Fruit fly (Drosophila melanogaster) whole organism, embryonic: Measurements from ENCODE around the gene Moca-cyp.

ENCODE experiments used
- BEAF-32 ChIP-seq: fragments of 200-800 bp; sonication (Bioruptor generic); optimal IDR thresholded peaks from 3 replicates; lab custom pipeline; 2017; ENCODE audit warnings: missing biosample characterization, missing genetic modification characterization, mild to moderate bottlenecking, moderate library complexity, missing genetic modification reagents
- Blimp-1 ChIP-seq: fragments of 200-800 bp; sonication (Bioruptor generic); optimal IDR thresholded peaks from 3 replicates; lab custom pipeline; 2018; ENCODE audit warnings: missing biosample characterization, missing genetic modification characterization, mild to moderate bottlenecking, moderate library complexity, missing genetic modification reagents
- Bteb2 ChIP-seq: fragments of 200-800 bp; sonication (Bioruptor generic); optimal IDR thresholded peaks from 2 replicates; lab custom pipeline; 2016; ENCODE audit warnings: missing biosample characterization, missing genetic modification characterization
- CG10959 ChIP-seq: fragments of 200-800 bp; sonication (Bioruptor generic); IDR thresholded peaks from 2 replicates; pipeline ENCODE4 v1.3.6; 2022; ENCODE audit warnings: missing biosample characterization, missing genetic modification characterization
- CG10979 ChIP-seq: fragments of 200-800 bp; sonication (Bioruptor generic); optimal IDR thresholded peaks from 2 replicates; lab custom pipeline; 2018; ENCODE audit warnings: missing biosample characterization, mild to moderate bottlenecking, missing genetic modification characterization, moderate library complexity
- CG11398 ChIP-seq: fragments of 200-800 bp; sonication (Bioruptor generic); optimal IDR thresholded peaks from 2 replicates; lab custom pipeline; 2016; ENCODE audit warnings: missing biosample characterization, missing genetic modification characterization
- CG11695 ChIP-seq: fragments of 200-800 bp; sonication (Bioruptor generic); IDR thresholded peaks from 3 replicates; pipeline ENCODE4 v1.3.6; 2022; ENCODE audit warnings: missing biosample characterization, missing genetic modification characterization
- CG12104 ChIP-seq: fragments of 200-800 bp; sonication (Bioruptor generic); optimal IDR thresholded peaks from 3 replicates; lab custom pipeline; 2016; ENCODE audit warnings: missing biosample characterization, missing genetic modification characterization
- CG13624 ChIP-seq: fragments of 200-800 bp; sonication (Bioruptor generic); optimal IDR thresholded peaks from 2 replicates; lab custom pipeline; 2016; ENCODE audit warnings: missing biosample characterization, missing genetic modification characterization
- CG15269 ChIP-seq: fragments of 200-800 bp; sonication (Bioruptor generic); optimal IDR thresholded peaks from 2 replicates; lab custom pipeline; 2018; ENCODE audit warnings: missing biosample characterization, mild to moderate bottlenecking, missing genetic modification characterization, moderate library complexity
- CG15696 ChIP-seq: fragments of 200-800 bp; sonication (Bioruptor generic); optimal IDR thresholded peaks from 2 replicates; lab custom pipeline; 2019; ENCODE audit warnings: missing biosample characterization, mild to moderate bottlenecking, missing genetic modification characterization, moderate library complexity
- CG16863 ChIP-seq: fragments of 200-800 bp; sonication (Bioruptor generic); optimal IDR thresholded peaks from 3 replicates; lab custom pipeline; 2016; ENCODE audit warnings: missing biosample characterization, missing genetic modification characterization
- CG17361 ChIP-seq: fragments of 200-800 bp; sonication (Bioruptor generic); IDR thresholded peaks from 3 replicates; pipeline ENCODE4 v1.3.6; 2022; ENCODE audit warnings: missing biosample characterization, missing genetic modification characterization
- CG18764 ChIP-seq: fragments of 200-800 bp; sonication (Bioruptor generic); optimal IDR thresholded peaks from 3 replicates; lab custom pipeline; 2016; ENCODE audit warnings: missing biosample characterization, missing genetic modification characterization
- CG2116 ChIP-seq: fragments of 200-800 bp; sonication (Bioruptor generic); optimal IDR thresholded peaks from 3 replicates; lab custom pipeline; 2018; ENCODE audit warnings: missing biosample characterization, mild to moderate bottlenecking, missing genetic modification characterization
- CG2712 ChIP-seq: fragments of 200-800 bp; optimal IDR thresholded peaks from 3 replicates; lab custom pipeline; 2019; ENCODE audit warnings: missing biosample characterization, mild to moderate bottlenecking, missing genetic modification characterization, moderate library complexity
- CG33557 ChIP-seq: fragments of 200-800 bp; sonication (Bioruptor generic); optimal IDR thresholded peaks from 2 replicates; lab custom pipeline; 2019; ENCODE audit warnings: missing biosample characterization, mild to moderate bottlenecking, missing genetic modification characterization, moderate library complexity
- CG34376 ChIP-seq: fragments of 200-800 bp; sonication (Bioruptor generic); optimal IDR thresholded peaks from 2 replicates; lab custom pipeline; 2018; ENCODE audit warnings: missing biosample characterization, mild to moderate bottlenecking, missing genetic modification characterization
- CG3847 ChIP-seq: fragments of 200-800 bp; sonication (Bioruptor generic); IDR thresholded peaks from 2 replicates; pipeline ENCODE4 v1.3.6; 2022; ENCODE audit warnings: missing biosample characterization, missing genetic modification characterization
- CG42726 ChIP-seq: fragments of 200-800 bp; sonication (Bioruptor generic); IDR thresholded peaks from 2 replicates; pipeline ENCODE4 v1.3.6; 2022; ENCODE audit warnings: missing biosample characterization, missing genetic modification characterization; ENCODE audit not compliant: partially characterized antibody
- CG4360 ChIP-seq: fragments of 200-800 bp; sonication (Bioruptor generic); IDR thresholded peaks from 2 replicates; pipeline ENCODE4 v1.3.6; 2022; ENCODE audit warnings: missing biosample characterization, missing genetic modification characterization
- CG4424 ChIP-seq: fragments of 200-800 bp; sonication (Bioruptor generic); optimal IDR thresholded peaks from 3 replicates; lab custom pipeline; 2016; ENCODE audit warnings: missing biosample characterization, missing genetic modification characterization
- CG4820 ChIP-seq: fragments of 200-800 bp; sonication (Bioruptor generic); optimal IDR thresholded peaks from 3 replicates; lab custom pipeline; 2016; ENCODE audit warnings: missing biosample characterization, missing genetic modification characterization
- CG5953 ChIP-seq: fragments of 200-800 bp; sonication (Bioruptor generic); IDR thresholded peaks from 2 replicates; pipeline ENCODE4 v1.3.6; 2022; ENCODE audit warnings: missing biosample characterization, missing genetic modification characterization
- CG8388 ChIP-seq: fragments of 200-800 bp; sonication (Bioruptor generic); optimal IDR thresholded peaks from 2 replicates; lab custom pipeline; 2019; ENCODE audit warnings: missing biosample characterization, mild to moderate bottlenecking, missing genetic modification characterization, moderate library complexity
- CG8478 ChIP-seq: fragments of >200 bp; optimal IDR thresholded peaks from 2 replicates; lab custom pipeline; 2018
- D19A ChIP-seq: fragments of 200-800 bp; optimal IDR thresholded peaks from 3 replicates; lab custom pipeline; 2019; ENCODE audit warnings: missing biosample characterization, mild to moderate bottlenecking, missing genetic modification characterization, moderate library complexity
- Dek ChIP-seq: fragments of 200-800 bp; sonication (Bioruptor generic); optimal IDR thresholded peaks from 3 replicates; lab custom pipeline; 2019; ENCODE audit warnings: missing biosample characterization, mild to moderate bottlenecking, missing genetic modification characterization, moderate library complexity
- Dip3 ChIP-seq: fragments of 200-800 bp; sonication (Bioruptor generic); optimal IDR thresholded peaks from 3 replicates; lab custom pipeline; 2016; ENCODE audit warnings: missing biosample characterization, missing genetic modification characterization
- Elba2 ChIP-seq: fragments of 200-800 bp; sonication (Bioruptor generic); optimal IDR thresholded peaks from 3 replicates; lab custom pipeline; 2016; ENCODE audit warnings: missing biosample characterization, missing genetic modification characterization
- HLH3B ChIP-seq: fragments of 200-800 bp; sonication (Bioruptor generic); IDR thresholded peaks from 2 replicates; pipeline ENCODE4 v1.3.6; 2022; ENCODE audit warnings: missing biosample characterization, missing genetic modification characterization
- Max ChIP-seq: fragments of 200-800 bp; sonication (Bioruptor generic); optimal IDR thresholded peaks from 2 replicates; lab custom pipeline; 2016; ENCODE audit warnings: missing biosample characterization, mild to moderate bottlenecking, missing genetic modification characterization
- Mes4 ChIP-seq: fragments of 200-800 bp; sonication (Bioruptor generic); optimal IDR thresholded peaks from 2 replicates; lab custom pipeline; 2016; ENCODE audit warnings: missing biosample characterization, missing genetic modification characterization
- Xrp1 ChIP-seq: fragments of 200-800 bp; sonication (Bioruptor generic); IDR thresholded peaks from 2 replicates; pipeline ENCODE4 v1.3.6; 2022; ENCODE audit warnings: missing biosample characterization, missing genetic modification characterization
- ara ChIP-seq: fragments of 200-800 bp; sonication (Bioruptor generic); IDR thresholded peaks from 2 replicates; pipeline ENCODE4 v1.3.6; 2022; ENCODE audit warnings: missing biosample characterization, missing genetic modification characterization
- crol ChIP-seq: fragments of 200-800 bp; sonication (Bioruptor generic); IDR thresholded peaks from 2 replicates; pipeline ENCODE4 v1.3.6; 2022; ENCODE audit warnings: missing biosample characterization, missing genetic modification characterization
- crp ChIP-seq, 2 experiments: fragments of 200-800 bp; sonication (Bioruptor generic); optimal IDR thresholded peaks; 2 replicates in 1 of 2; 3 replicates in 1 of 2; lab custom pipeline; 2017; ENCODE audit warnings: missing biosample characterization in 2 of 2, missing genetic modification characterization in 2 of 2, mild to moderate bottlenecking in 1 of 2, moderate library complexity in 1 of 2
- da ChIP-seq: fragments of 200-800 bp; sonication (Bioruptor generic); optimal IDR thresholded peaks from 2 replicates; lab custom pipeline; 2016; ENCODE audit warnings: missing biosample characterization, missing genetic modification characterization
- disco-r ChIP-seq: fragments of 200-800 bp; sonication (Bioruptor generic); optimal IDR thresholded peaks from 2 replicates; lab custom pipeline; 2016; ENCODE audit warnings: missing biosample characterization, missing genetic modification characterization
- esg ChIP-seq: fragments of 200-800 bp; sonication (Bioruptor generic); conservative IDR thresholded peaks from 2 replicates; pipeline ENCODE4 v1.3.6; 2022; ENCODE audit warnings: missing biosample characterization, missing genetic modification characterization
- fu2 ChIP-seq: fragments of 200-800 bp; sonication (Bioruptor generic); optimal IDR thresholded peaks from 2 replicates; lab custom pipeline; 2016; ENCODE audit warnings: missing biosample characterization, missing genetic modification characterization
- gcm ChIP-seq: fragments of 200-800 bp; sonication (Bioruptor generic); optimal IDR thresholded peaks from 2 replicates; lab custom pipeline; 2019; ENCODE audit warnings: missing biosample characterization, mild to moderate bottlenecking, missing genetic modification characterization, moderate library complexity
- h ChIP-seq: fragments of >200 bp; optimal IDR thresholded peaks from 2 replicates; lab custom pipeline; 2017
- hb ChIP-seq: fragments of 200-800 bp; sonication (Bioruptor generic); IDR thresholded peaks from 3 replicates; pipeline ENCODE4 v1.3.6; 2022; ENCODE audit warnings: missing biosample characterization, missing genetic modification characterization; ENCODE audit not compliant: partially characterized antibody
- klu ChIP-seq: fragments of 200-800 bp; sonication (Bioruptor generic); IDR thresholded peaks from 2 replicates; pipeline ENCODE4 v1.3.6; 2022; ENCODE audit warnings: missing biosample characterization, missing genetic modification characterization
- lilli ChIP-seq: fragments of 200-800 bp; sonication (Bioruptor generic); optimal IDR thresholded peaks from 3 replicates; lab custom pipeline; 2016; ENCODE audit warnings: missing biosample characterization, missing genetic modification characterization
- psq ChIP-seq: fragments of 200-800 bp; sonication (Bioruptor generic); optimal IDR thresholded peaks from 2 replicates; lab custom pipeline; 2017; ENCODE audit warnings: missing biosample characterization, missing genetic modification characterization
- salm ChIP-seq: fragments of 200-800 bp; sonication (Bioruptor generic); optimal IDR thresholded peaks from 2 replicates; lab custom pipeline; 2018; ENCODE audit warnings: missing biosample characterization, mild to moderate bottlenecking, missing genetic modification characterization
- sd ChIP-seq: fragments of 200-800 bp; sonication (Bioruptor generic); optimal IDR thresholded peaks from 3 replicates; lab custom pipeline; 2018; ENCODE audit warnings: missing biosample characterization, mild to moderate bottlenecking, missing genetic modification characterization, moderate library complexity
- slbo ChIP-seq: fragments of 200-800 bp; sonication (Bioruptor generic); IDR thresholded peaks from 2 replicates; pipeline ENCODE4 v1.3.6; 2022; ENCODE audit warnings: missing biosample characterization, missing genetic modification characterization
- sna ChIP-seq: fragments of 200-800 bp; sonication (Bioruptor generic); IDR thresholded peaks from 2 replicates; pipeline ENCODE4 v1.3.6; 2022; ENCODE audit warnings: missing biosample characterization, missing genetic modification characterization; ENCODE audit not compliant: partially characterized antibody
- stc ChIP-seq: fragments of 200-800 bp; sonication (Bioruptor generic); IDR thresholded peaks from 2 replicates; pipeline ENCODE4 v1.3.6; 2022; ENCODE audit warnings: missing biosample characterization, missing genetic modification characterization
- ttk ChIP-seq: fragments of 200-800 bp; sonication (Bioruptor generic); IDR thresholded peaks from 2 replicates; pipeline ENCODE4 v2.1.2; 2022; ENCODE audit warnings: missing biosample characterization, missing genetic modification characterization

Moca-cyp gene

DNA sequence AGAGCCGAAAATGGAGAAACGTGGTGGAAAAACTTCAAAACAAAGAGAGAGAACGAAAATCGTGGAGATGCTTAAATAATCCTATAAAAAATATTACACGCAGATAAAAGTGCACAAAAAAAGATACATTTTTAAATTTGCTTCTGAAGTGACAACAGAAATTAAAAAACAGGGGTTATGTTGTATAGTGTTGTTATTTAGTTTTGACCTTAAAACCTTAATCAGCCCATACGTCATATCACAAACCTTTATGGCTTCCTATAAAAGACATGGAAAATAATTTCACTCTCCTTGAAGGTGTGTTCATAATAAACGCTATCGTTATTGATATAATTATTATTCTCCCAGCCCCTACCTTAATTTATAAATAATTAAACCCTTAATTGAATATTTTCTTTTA, 13.0 kb upstream of the Moca-cyp start (continued):
- TF ChIP-seq Xrp1 (no peak), D19A (tag; lab: Kevin White, UChicago) (no peak), Dek (tag; lab: Kevin White, UChicago) (peak; percentile 48), stc (GFP tag; lab: Robert Waterston, UW) (no peak), CG18764 (no peak), psq (GFP tag; lab: Kevin White, UChicago) (no peak), da (GFP tag; lab: Kevin White, UChicago) (no peak), CG34376 (GFP tag; lab: Kevin White, UChicago) (no peak), HLH3B (no peak), ara (GFP tag; lab: Robert Waterston, UW) (no peak), CG16863 (GFP tag; lab: Kevin White, UChicago) (no peak), ttk (GFP tag; lab: Robert Waterston, UW) (no peak), sna (GFP tag; lab: Robert Waterston, UW) (no peak), CG10959 (GFP tag; lab: Robert Waterston, UW) (no peak), crp (GFP tag; optimal IDR thresholded peaks at IDR 0.05; lab: Kevin White, UChicago) (no peak), Mes4 (GFP tag; lab: Kevin White, UChicago) (no peak), CG2116 (GFP tag; lab: Kevin White, UChicago) (peak; percentile 19), salm (no peak), CG42726 (GFP tag; lab: Robert Waterston, UW) (no peak), CG11398 (GFP tag; lab: Kevin White, UChicago) (no peak), CG13624 (no peak), CG8388 (no peak), CG33557 (GFP tag; lab: Kevin White, UChicago) (no peak), disco-r (GFP tag; lab: Kevin White, UChicago) (no peak), hb (no peak), h (lab: Kevin White, UChicago) (no peak), CG4424 (GFP tag; lab: Kevin White, UChicago) (peak; percentile 50), lilli (peak; percentile 18), Max (GFP tag; lab: Kevin White, UChicago) (no peak), klu (GFP tag; lab: Robert Waterston, UW) (no peak), CG15269 (tag; lab: Kevin White, UChicago) (peak; percentile 57), BEAF-32 (GFP tag; lab: Kevin White, UChicago) (no peak), CG2712 (tag; lab: Kevin White, UChicago) (peak; percentile 40), gcm (GFP tag; lab: Kevin White, UChicago) (no peak), CG17361 (GFP tag; lab: Robert Waterston, UW) (no peak), CG8478 (lab: Kevin White, UChicago) (no peak), Elba2 (no peak), CG3847 (no peak), sd (tag; lab: Kevin White, UChicago) (no peak), Bteb2 (GFP tag; lab: Kevin White, UChicago) (peak; percentile 11), Blimp-1 (GFP tag; lab: Kevin White, UChicago) (peak; percentile 4), CG11695 (GFP tag; lab: Robert Waterston, UW) (no peak), Dip3 (GFP tag; lab: Kevin White, UChicago) (no peak), fu2 (GFP tag; lab: Kevin White, UChicago) (no peak), CG4360 (GFP tag; lab: Robert Waterston, UW) (no peak), CG15696 (tag; lab: Kevin White, UChicago) (no peak), esg (GFP tag; lab: Robert Waterston, UW) (no peak), CG10979 (peak; percentile 15), CG5953 (GFP tag; lab: Robert Waterston, UW) (no peak), crol (GFP tag; lab: Robert Waterston, UW) (no peak), CG4820 (GFP tag; lab: Kevin White, UChicago) (no peak), slbo (no peak), CG12104 (peak; percentile 9)
